Fruit fly (Drosophila melanogaster) Kc167 (cell line): Measurements from ENCODE around the gene CG11698.

Experiments used
- Myc ChIP-seq: fragments of >200 bp; optimal IDR thresholded peaks from 2 replicates; lab custom pipeline; 2017; ENCODE audit warnings: missing external identifiers
- Sin3A ChIP-seq: fragments of >200 bp; optimal IDR thresholded peaks from 2 replicates; lab custom pipeline; 2018; ENCODE audit warnings: missing external identifiers
- h ChIP-seq: fragments of >200 bp; optimal IDR thresholded peaks from 3 replicates; lab custom pipeline; 2018; ENCODE audit warnings: missing external identifiers
- insv ChIP-seq: fragments of >200 bp; optimal IDR thresholded peaks from 3 replicates; lab custom pipeline; 2018; ENCODE audit warnings: missing external identifiers
- psq ChIP-seq: fragments of >200 bp; optimal IDR thresholded peaks from 2 replicates; lab custom pipeline; 2017; ENCODE audit warnings: missing external identifiers
- ttk ChIP-seq: sonication (Bioruptor generic); optimal IDR thresholded peaks from 2 replicates; lab custom pipeline; 2017; ENCODE audit warnings: missing external identifiers

dm6 chr3R:8349106-8349448 lies 37.1 kb downstream of the CG11698 start:
- TF ChIP-seq Sin3A (no peak), psq (lab: Kevin White, UChicago) (no peak), insv (lab: Kevin White, UChicago) (no peak), Myc (no peak), h (no peak), ttk (lab: Kevin White, UChicago) (no peak)
